Fruit fly (Drosophila melanogaster) Kc167 (cell line): ENCODE data around the gene CG14567.

Experiments
- Myc ChIP-seq: fragments of >200 bp; optimal IDR thresholded peaks from 2 replicates; lab custom pipeline; 2017; ENCODE audit warnings: missing external identifiers
- Sin3A ChIP-seq: fragments of >200 bp; optimal IDR thresholded peaks from 2 replicates; lab custom pipeline; 2018; ENCODE audit warnings: missing external identifiers
- h ChIP-seq: fragments of >200 bp; optimal IDR thresholded peaks from 3 replicates; lab custom pipeline; 2018; ENCODE audit warnings: missing external identifiers
- insv ChIP-seq: fragments of >200 bp; optimal IDR thresholded peaks from 3 replicates; lab custom pipeline; 2018; ENCODE audit warnings: missing external identifiers
- psq ChIP-seq: fragments of >200 bp; optimal IDR thresholded peaks from 2 replicates; lab custom pipeline; 2017; ENCODE audit warnings: missing external identifiers
- ttk ChIP-seq: sonication (Bioruptor generic); optimal IDR thresholded peaks from 2 replicates; lab custom pipeline; 2017; ENCODE audit warnings: missing external identifiers

Gene CG14567

DNA sequence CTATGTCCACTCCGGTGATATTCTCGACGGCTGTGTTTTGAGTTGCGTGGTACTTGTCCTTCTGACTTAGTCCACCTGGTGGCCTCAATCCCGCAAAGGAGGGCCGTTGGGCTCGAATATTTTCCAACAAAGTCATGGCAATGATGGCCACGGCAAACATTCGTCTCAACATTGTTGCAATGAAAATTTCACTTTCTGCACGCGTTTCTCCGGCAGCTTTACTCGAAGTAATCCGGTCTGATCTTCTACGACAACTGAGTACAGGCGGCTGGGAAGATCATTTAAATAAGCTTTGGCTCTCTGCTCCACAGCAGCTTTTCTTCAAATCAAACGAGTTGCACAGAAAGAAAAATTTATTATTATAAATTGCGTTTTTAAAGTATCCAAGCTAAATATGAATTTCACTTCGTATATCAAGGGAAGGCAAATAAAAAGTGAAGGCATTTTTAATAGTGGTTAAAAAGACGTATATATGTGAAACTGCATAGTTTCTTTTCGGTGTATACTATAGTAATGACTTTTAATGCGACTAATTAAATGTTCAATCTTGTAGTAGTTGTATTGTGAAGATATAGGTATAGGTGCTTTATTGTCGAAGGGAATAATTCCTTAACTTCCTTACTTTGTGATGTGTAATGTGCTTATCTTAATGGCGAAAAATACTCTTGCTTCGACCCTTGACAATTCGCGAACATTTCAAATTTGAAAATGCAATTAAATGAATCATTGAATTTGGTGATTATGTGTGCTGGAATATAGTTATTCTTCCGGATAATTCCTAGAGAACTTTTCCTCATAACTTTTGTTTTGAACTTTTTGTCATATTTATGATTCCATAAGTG, at the start of gene CG14567:
Gene CG14567, minus strand, starts transcription at position 256 of the 842 bp plus-strand sequence.
- TF ChIP-seq insv (lab: Kevin White, UChicago), result no peak
- TF ChIP-seq Myc (lab: Kevin White, UChicago), result no peak
- TF ChIP-seq ttk, result no peak

dm6 chr3L:21787883-21788282, 49.7 kb upstream of the CG14567 start:
- TF ChIP-seq insv (lab: Kevin White, UChicago) (no peak), h (lab: Kevin White, UChicago) (no peak), ttk (no peak), Sin3A (lab: Kevin White, UChicago) (no peak), Myc (lab: Kevin White, UChicago) (no peak), psq (no peak)

dm6 chr3L:21773855-21774254, 35.6 kb upstream of the CG14567 start:
- TF ChIP-seq insv (lab: Kevin White, UChicago) (no peak), h (lab: Kevin White, UChicago) (no peak), Myc (lab: Kevin White, UChicago) (no peak)

- TF ChIP-seq h (lab: Kevin White, UChicago) (no peak), psq (no peak), ttk (no peak), Sin3A (lab: Kevin White, UChicago) (no peak), Myc (lab: Kevin White, UChicago) (no peak), insv (lab: Kevin White, UChicago) (no peak)
These were observed 32.1 kb upstream of the CG14567 start, which contains the start of gene Syn1 for dm6 chr3L:21770328-21770727. TSS of gene Syn1 (minus strand) at chr3L:21770534.

DNA sequence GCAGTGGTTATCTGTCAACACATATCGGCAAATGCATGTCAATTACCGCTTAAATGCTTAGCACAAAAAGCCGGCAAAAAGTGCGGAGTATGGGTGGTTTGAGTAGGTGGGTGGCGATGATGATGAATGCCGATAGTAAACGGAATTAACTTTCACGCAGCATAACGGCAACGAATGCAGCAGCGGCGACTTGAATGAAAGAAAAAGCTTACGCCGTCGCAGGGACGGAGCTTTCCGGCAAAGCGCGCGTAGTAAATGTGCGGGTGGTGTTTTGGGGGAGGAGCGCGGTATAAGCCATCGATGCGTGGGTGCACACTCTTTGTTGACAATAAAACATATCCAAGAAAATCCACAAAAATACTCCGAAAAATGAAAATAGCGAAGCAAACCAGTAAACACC, 31.3 kb upstream of the CG14567 start, which contains the start of gene CG7370:
Gene CG7370, plus strand, starts transcription at position 301 of the 400 bp plus-strand sequence.
- no peak for TF ChIP-seq Sin3A (lab: Kevin White, UChicago)
- no peak for TF ChIP-seq ttk

DNA sequence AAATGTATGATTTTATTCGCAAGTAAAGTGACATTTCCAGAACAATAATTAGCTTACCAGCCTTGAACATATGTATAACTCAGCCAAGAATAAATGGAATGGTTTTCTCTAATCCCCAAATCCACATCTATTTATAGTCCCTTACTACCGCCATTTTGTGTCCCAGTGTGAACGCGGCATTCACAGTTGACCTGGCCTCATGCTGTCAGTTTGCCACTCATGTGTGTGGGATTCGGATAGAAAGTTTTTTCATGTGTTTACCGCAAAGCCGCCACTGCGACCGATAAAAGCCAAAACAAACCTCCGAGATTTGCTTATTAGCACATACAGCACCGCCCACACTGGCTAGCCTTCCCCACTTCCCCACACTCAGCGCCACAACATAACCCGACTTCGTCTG, 27.7 kb upstream of the CG14567 start:
- TF ChIP-seq ttk (no peak), psq (no peak), Myc (lab: Kevin White, UChicago) (no peak), insv (lab: Kevin White, UChicago) (no peak), Sin3A (lab: Kevin White, UChicago) (no peak), h (lab: Kevin White, UChicago) (no peak)

dm6 chr3L:21756857-21757256, 18.6 kb upstream of the CG14567 start, which contains the start of gene CG14564:
TSS of gene CG14564 (plus strand) at chr3L:21757157.
- no peak for TF ChIP-seq ttk
- TF ChIP-seq Sin3A (lab: Kevin White, UChicago), result no peak
- no peak for TF ChIP-seq insv (lab: Kevin White, UChicago)
- TF ChIP-seq Myc (lab: Kevin White, UChicago), result no peak
- no peak for TF ChIP-seq psq
- TF ChIP-seq h (lab: Kevin White, UChicago), result no peak

DNA sequence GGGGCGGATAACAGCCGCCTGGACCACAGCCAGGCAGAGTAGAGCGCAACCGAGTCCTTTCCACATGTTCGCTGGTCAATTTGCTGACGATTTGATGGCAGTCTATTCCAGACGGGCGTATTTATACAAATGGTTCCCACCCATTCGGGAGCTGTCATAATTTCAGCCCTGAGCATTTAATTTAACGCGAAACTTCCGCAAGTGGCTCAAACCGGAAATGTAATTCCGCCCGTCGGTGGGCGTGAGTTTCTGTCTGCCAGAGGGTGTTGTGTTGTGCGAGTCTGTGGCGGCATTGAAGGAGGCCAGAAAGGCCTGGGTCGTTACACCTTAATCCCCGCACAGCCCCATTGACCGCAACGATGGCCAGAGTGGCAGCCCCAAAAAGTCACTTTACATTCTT, 5.9 kb upstream of the CG14567 start, which contains the start of gene CG14565:
Gene CG14565, minus strand, starts transcription at position 101 of the 400 bp plus-strand sequence.
- TF ChIP-seq psq (no peak), Sin3A (lab: Kevin White, UChicago) (no peak), Myc (lab: Kevin White, UChicago) (no peak), h (lab: Kevin White, UChicago) (no peak)

dm6 chr3L:21741234-21741633, 3.0 kb upstream of the CG14567 start, which contains the start of gene CG14572:
TSS of gene CG14572 (plus strand) at chr3L:21741534.
- TF ChIP-seq insv (lab: Kevin White, UChicago), result no peak
- TF ChIP-seq ttk, result no peak
- no peak for TF ChIP-seq Sin3A (lab: Kevin White, UChicago)
- no peak for TF ChIP-seq h (lab: Kevin White, UChicago)
- TF ChIP-seq psq, result no peak
- no peak for TF ChIP-seq Myc (lab: Kevin White, UChicago)

DNA sequence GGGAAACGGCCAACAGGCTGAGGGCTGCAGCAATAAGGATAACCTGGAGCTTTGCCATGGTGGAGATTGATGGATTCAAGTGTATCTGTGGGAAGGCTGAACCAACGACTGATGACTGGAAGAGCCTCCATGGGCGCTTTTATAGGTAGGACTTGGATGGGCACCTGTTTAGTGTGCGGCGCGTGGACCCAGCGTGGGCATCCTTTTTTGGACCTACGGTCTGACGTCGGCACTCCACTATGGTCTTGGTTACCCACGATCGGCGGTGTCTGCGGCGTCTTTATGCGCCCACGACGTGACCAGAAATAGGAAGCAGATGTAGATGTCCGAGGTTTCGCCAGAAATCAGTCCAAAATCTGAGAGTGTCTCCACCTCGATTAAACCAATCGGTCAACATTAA, 2.0 kb upstream of the CG14567 start, which contains the start of gene CG14566:
Gene CG14566, minus strand, starts transcription at position 101 of the 400 bp plus-strand sequence.
- no peak for TF ChIP-seq ttk

DNA sequence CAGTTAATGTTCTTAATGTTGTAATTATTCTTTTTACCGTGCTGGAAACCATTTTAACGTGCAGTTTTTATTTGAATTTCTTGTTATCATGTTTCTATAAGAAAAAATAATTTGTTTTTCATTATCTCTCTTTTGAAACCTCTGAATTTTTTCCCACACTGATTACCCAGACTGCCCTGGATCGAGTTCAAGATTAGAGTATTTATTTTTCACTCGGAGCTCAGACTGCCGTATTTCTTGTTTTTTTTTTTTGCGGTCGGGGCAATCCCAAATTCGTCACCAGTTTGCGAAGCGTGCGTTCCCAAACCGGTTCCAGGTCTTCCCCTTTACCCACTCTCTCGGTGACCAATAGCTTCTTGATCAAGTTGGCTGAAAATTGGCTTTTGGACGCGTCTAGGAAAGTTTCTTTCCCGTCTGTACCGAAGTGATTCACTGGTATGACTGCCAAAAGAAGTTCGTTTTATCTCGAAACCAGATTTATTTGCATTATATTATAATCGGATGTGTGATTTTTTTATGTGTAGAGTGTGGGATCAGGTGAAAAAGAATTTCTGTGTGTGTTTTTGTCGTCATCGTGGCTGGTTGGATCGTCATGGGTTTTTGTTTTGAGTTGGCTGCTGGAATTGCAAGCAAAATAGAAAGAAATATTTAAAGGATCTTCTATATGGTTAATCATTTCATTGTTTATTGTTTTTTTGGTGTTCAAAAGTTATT, 944 bp upstream of the CG14567 start:
- TF ChIP-seq Myc (lab: Kevin White, UChicago), result no peak
- TF ChIP-seq insv (lab: Kevin White, UChicago), result no peak
- no peak for TF ChIP-seq psq

dm6 chr3L:21733799-21734198, 4.4 kb downstream of the CG14567 start, which contains the start of gene CG14573:
TSS of gene CG14573 (plus strand) at chr3L:21734099.
- TF ChIP-seq Sin3A (lab: Kevin White, UChicago) (no peak), ttk (no peak), Myc (lab: Kevin White, UChicago) (no peak), h (lab: Kevin White, UChicago) (no peak), psq (no peak), insv (lab: Kevin White, UChicago) (no peak)
